Worm (Caenorhabditis elegans): Measurements from ENCODE around the gene sre-39.

- TF ChIP-seq fkh-10 (GFP tag; optimal IDR thresholded peaks at IDR 0.05) (no peak), elt-3 (tag; optimal IDR thresholded peaks at IDR 0.05) (no peak), nhr-28 (tag; optimal IDR thresholded peaks at IDR 0.05) (no peak), nhr-237 (tag; optimal IDR thresholded peaks at IDR 0.05) (no peak), elt-1 (tag; optimal IDR thresholded peaks at IDR 0.05) (no peak), pqm-1 (tag; optimal IDR thresholded peaks at IDR 0.05) (no peak), snpc-4 (tag; optimal IDR thresholded peaks at IDR 0.05) (no peak), skn-1 (tag; optimal IDR thresholded peaks at IDR 0.05) (no peak), ztf-4 (tag; optimal IDR thresholded peaks at IDR 0.05) (no peak), lin-39 (tag; optimal IDR thresholded peaks at IDR 0.05) (no peak), egl-27 (tag; optimal IDR thresholded peaks at IDR 0.05) (no peak), fos-1 (tag; optimal IDR thresholded peaks at IDR 0.05) (no peak)
These were observed 31.2 kb upstream of the sre-39 start, which contains the start of gene fut-6 for ce11 chrII:4655834-4656233.

Data from whole organism, L3 larva.